Worm (Caenorhabditis elegans): Measurements from ENCODE around the gene F21C10.9.

The F21C10.9 gene

DNA sequence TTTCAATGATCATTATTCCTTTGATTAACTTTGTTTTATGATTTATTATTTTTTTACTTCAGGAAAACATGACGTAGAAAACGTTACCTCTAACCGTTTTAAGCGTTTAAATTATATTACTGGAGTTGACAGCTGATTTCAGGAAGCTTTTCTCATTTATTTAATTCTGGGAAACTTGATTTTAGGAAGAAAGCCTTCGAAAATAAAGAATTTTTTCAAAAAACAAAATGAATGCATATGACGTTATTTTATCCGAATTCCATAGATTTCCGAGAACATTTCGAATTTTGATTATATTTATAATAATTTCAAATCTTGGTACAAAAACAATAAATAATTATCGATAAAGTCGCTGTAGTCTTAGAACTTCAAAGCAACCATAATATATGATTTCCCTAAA lies 49.2 kb downstream of the F21C10.9 start:
- no peak for TF ChIP-seq mec-3 (tag; optimal IDR thresholded peaks at IDR 0.05; ENCODE audit: borderline replicate concordance)
- no peak for TF ChIP-seq hlh-15 (tag; optimal IDR thresholded peaks at IDR 0.05)
- no peak for TF ChIP-seq fkh-6 (tag; optimal IDR thresholded peaks at IDR 0.05)
- no peak for TF ChIP-seq ahr-1 (tag; optimal IDR thresholded peaks at IDR 0.05)
- no peak for TF ChIP-seq dmd-4 (tag; optimal IDR thresholded peaks at IDR 0.05; ENCODE audit: borderline replicate concordance)
- TF ChIP-seq lin-11 (tag; optimal IDR thresholded peaks at IDR 0.05), result no peak
- no peak for TF ChIP-seq ceh-9 (tag; optimal IDR thresholded peaks at IDR 0.05)
- TF ChIP-seq F13H6.1 (tag; optimal IDR thresholded peaks at IDR 0.05), result no peak
- no peak for TF ChIP-seq dve-1 (tag; optimal IDR thresholded peaks at IDR 0.05)
- TF ChIP-seq gmeb-2 (tag; optimal IDR thresholded peaks at IDR 0.05), result no peak
- no peak for TF ChIP-seq unc-42 (tag; optimal IDR thresholded peaks at IDR 0.05)
- TF ChIP-seq madf-2 (tag; optimal IDR thresholded peaks at IDR 0.05), result no peak
- TF ChIP-seq sdc-2 (tag; optimal IDR thresholded peaks at IDR 0.05), result no peak
- no peak for TF ChIP-seq unc-86 (tag; optimal IDR thresholded peaks at IDR 0.05)

DNA sequence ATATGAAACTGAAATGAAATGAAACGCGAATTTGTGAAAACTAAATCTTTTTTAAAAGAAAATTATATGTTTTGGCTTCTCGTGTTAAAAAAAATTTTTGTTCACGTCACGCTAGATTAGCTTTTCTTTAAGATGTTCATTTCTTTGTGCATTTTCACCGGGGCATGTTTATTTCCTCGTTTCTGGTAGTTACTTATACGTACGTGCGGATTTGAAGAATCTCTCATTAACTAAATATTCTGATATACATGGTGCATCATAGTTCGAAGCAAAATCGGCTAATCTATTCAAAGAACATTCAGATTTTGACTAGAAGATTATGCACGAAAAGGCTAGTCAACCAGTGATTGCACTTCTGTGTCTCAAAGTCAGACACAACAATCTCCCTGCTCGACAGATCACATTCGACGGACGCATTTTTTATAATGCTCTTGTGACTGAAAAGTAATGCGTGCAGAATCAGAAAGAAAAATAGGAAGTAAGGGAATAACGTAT lies 50.9 kb downstream of the F21C10.9 start, which contains the start of gene C25E10.17:
TSS of gene C25E10.17 (minus strand) at position 51 of the 495 bp plus-strand sequence.
- no peak for TF ChIP-seq fax-1 (tag; optimal IDR thresholded peaks at IDR 0.05)
- TF ChIP-seq ceh-6 (GFP tag; optimal IDR thresholded peaks at IDR 0.05), result no peak
- TF ChIP-seq tbx-2 (tag; optimal IDR thresholded peaks at IDR 0.05), result no peak
- TF ChIP-seq unc-42 (tag; optimal IDR thresholded peaks at IDR 0.05), result no peak
- no peak for TF ChIP-seq syd-9 (tag; optimal IDR thresholded peaks at IDR 0.05)
- TF ChIP-seq sdc-2 (tag; optimal IDR thresholded peaks at IDR 0.05), result no peak
- no peak for TF ChIP-seq fkh-6 (tag; optimal IDR thresholded peaks at IDR 0.05)
- no peak for TF ChIP-seq pha-4 (tag; optimal IDR thresholded peaks at IDR 0.05)
- no peak for TF ChIP-seq mec-3 (tag; optimal IDR thresholded peaks at IDR 0.05; ENCODE audit: borderline replicate concordance)
- TF ChIP-seq elt-2 (tag; optimal IDR thresholded peaks at IDR 0.05), result no peak
- no peak for TF ChIP-seq eyg-1 (tag; optimal IDR thresholded peaks at IDR 0.05)

All from whole organism, late embryonic.